Worm (Caenorhabditis elegans): Measurements from ENCODE around the gene mnk-1.

ce11 chrII:10578843-10579430 lies 24.1 kb upstream of the mnk-1 start, which contains the start of gene rpb-6:
- TF ChIP-seq aly-2 (tag; optimal IDR thresholded peaks at IDR 0.05): no peak
- no peak for TF ChIP-seq lin-39 (tag; optimal IDR thresholded peaks at IDR 0.05)
- TF ChIP-seq ztf-4 (tag; optimal IDR thresholded peaks at IDR 0.05): no peak

All from whole organism, L2 larva.